Worm (Caenorhabditis elegans) whole organism, L2 larva: ENCODE measurements around the gene clec-181.

Experiments
- R02D3.7 ChIP-seq: fragments of 150-350 bp; optimal IDR thresholded peaks from 2 replicates; lab custom pipeline; 2014; ENCODE audit warnings: missing biosample characterization, missing genetic modification characterization
- ceh-16 ChIP-seq: fragments of 150-350 bp; optimal IDR thresholded peaks from 2 replicates; lab custom pipeline; 2014; ENCODE audit warnings: missing biosample characterization, missing genetic modification characterization
- skn-1 ChIP-seq: sonication (generic microtip); optimal IDR thresholded peaks from 2 replicates; lab custom pipeline; 2017; ENCODE audit warnings: missing biosample characterization, missing genetic modification characterization

- TF ChIP-seq skn-1 = no peak
- TF ChIP-seq R02D3.7 (tag; lab: Kevin White, UChicago) = no peak
- TF ChIP-seq ceh-16 (tag; lab: Kevin White, UChicago) = no peak
Measured at ce11 chrIV:8595317-8595716, 550 bp upstream of the clec-181 start, which contains the start of gene Y59H11AR.3.
